Fruit fly (Drosophila melanogaster) whole organism, embryonic: ENCODE measurements around the gene CG15517.
A peak's percentile ranks its signal among the peaks of the same experiment; 100 is the strongest.

Source experiments
- B-H1 ChIP-seq: fragments of 200-800 bp; sonication (Bioruptor generic); IDR thresholded peaks from 3 replicates; pipeline ENCODE4 v1.3.6; 2022; ENCODE audit warnings: missing biosample characterization, missing genetic modification characterization
- Bdp1 ChIP-seq: fragments of 200-800 bp; sonication (Bioruptor generic); optimal IDR thresholded peaks from 3 replicates; lab custom pipeline; 2016; ENCODE audit warnings: missing biosample characterization, missing genetic modification characterization
- CG1024 ChIP-seq: fragments of 200-800 bp; sonication (Bioruptor generic); IDR thresholded peaks from 2 replicates; pipeline ENCODE4 v1.3.6; 2022; ENCODE audit warnings: missing biosample characterization, missing genetic modification characterization
- CG1233 ChIP-seq: fragments of 200-800 bp; sonication (Bioruptor generic); optimal IDR thresholded peaks from 4 replicates; lab custom pipeline; 2018; ENCODE audit warnings: missing biosample characterization, mild to moderate bottlenecking, missing genetic modification characterization
- CG12659 ChIP-seq: fragments of 200-800 bp; sonication (Bioruptor generic); optimal IDR thresholded peaks from 3 replicates; lab custom pipeline; 2017; ENCODE audit warnings: mild to moderate bottlenecking, missing biosample characterization, missing genetic modification reagents, missing genetic modification characterization
- CG1529 ChIP-seq: fragments of 200-800 bp; sonication (Bioruptor generic); optimal IDR thresholded peaks from 3 replicates; lab custom pipeline; 2018; ENCODE audit warnings: missing biosample characterization, missing genetic modification characterization
- CG15696 ChIP-seq: fragments of 200-800 bp; sonication (Bioruptor generic); optimal IDR thresholded peaks from 2 replicates; lab custom pipeline; 2019; ENCODE audit warnings: missing biosample characterization, mild to moderate bottlenecking, missing genetic modification characterization, moderate library complexity
- CG1602 ChIP-seq: fragments of 200-800 bp; sonication (Bioruptor generic); optimal IDR thresholded peaks from 3 replicates; lab custom pipeline; 2016; ENCODE audit warnings: missing biosample characterization, missing genetic modification characterization
- CG17568 ChIP-seq: fragments of 200-800 bp; sonication (Bioruptor generic); optimal IDR thresholded peaks from 2 replicates; lab custom pipeline; 2018; ENCODE audit warnings: missing biosample characterization, mild to moderate bottlenecking, missing genetic modification characterization, moderate library complexity
- CG18476 ChIP-seq: fragments of 200-800 bp; sonication (Bioruptor generic); optimal IDR thresholded peaks from 2 replicates; lab custom pipeline; 2016; ENCODE audit warnings: missing biosample characterization, mild to moderate bottlenecking, missing genetic modification characterization
- CG3281 ChIP-seq: fragments of 200-800 bp; sonication (Bioruptor generic); optimal IDR thresholded peaks from 3 replicates; lab custom pipeline; 2017; ENCODE audit warnings: missing biosample characterization, mild to moderate bottlenecking, missing genetic modification characterization
- CG4282 ChIP-seq: fragments of 200-800 bp; sonication (Bioruptor generic); optimal IDR thresholded peaks from 2 replicates; lab custom pipeline; 2016; ENCODE audit warnings: missing biosample characterization, missing genetic modification characterization
- CG4424 ChIP-seq: fragments of 200-800 bp; sonication (Bioruptor generic); optimal IDR thresholded peaks from 3 replicates; lab custom pipeline; 2016; ENCODE audit warnings: missing biosample characterization, missing genetic modification characterization
- CG5245 ChIP-seq: fragments of 200-800 bp; sonication (Bioruptor generic); optimal IDR thresholded peaks from 3 replicates; lab custom pipeline; 2016; ENCODE audit warnings: missing biosample characterization, missing genetic modification characterization
- CG7271 ChIP-seq: fragments of 200-800 bp; sonication (Bioruptor generic); optimal IDR thresholded peaks from 2 replicates; lab custom pipeline; 2018; ENCODE audit warnings: missing biosample characterization, mild to moderate bottlenecking, missing genetic modification characterization, moderate library complexity
- CG7372 ChIP-seq: fragments of 200-800 bp; sonication (Bioruptor generic); IDR thresholded peaks from 2 replicates; pipeline ENCODE4 v1.3.6; 2022; ENCODE audit warnings: missing biosample characterization, missing genetic modification characterization
- CTCF ChIP-seq: fragments of 200-800 bp; sonication (Bioruptor generic); optimal IDR thresholded peaks from 2 replicates; lab custom pipeline; 2017; ENCODE audit warnings: missing biosample characterization, mild to moderate bottlenecking, missing genetic modification characterization, moderate library complexity
- Camta ChIP-seq: fragments of 200-800 bp; sonication (Bioruptor generic); optimal IDR thresholded peaks from 2 replicates; lab custom pipeline; 2016; ENCODE audit warnings: missing biosample characterization, missing genetic modification characterization
- D19B ChIP-seq: fragments of 200-800 bp; sonication (Bioruptor generic); optimal IDR thresholded peaks from 2 replicates; lab custom pipeline; 2017; ENCODE audit warnings: missing biosample characterization, mild to moderate bottlenecking, missing genetic modification characterization
- Dfd ChIP-seq, 2 experiments: fragments of >200 bp; optimal IDR thresholded peaks; 2 replicates each; lab custom pipeline; 2017; ENCODE audit warnings: missing biosample characterization in 2 of 2, missing genetic modification characterization in 2 of 2
- Dip3 ChIP-seq: fragments of 200-800 bp; sonication (Bioruptor generic); optimal IDR thresholded peaks from 3 replicates; lab custom pipeline; 2016; ENCODE audit warnings: missing biosample characterization, missing genetic modification characterization
- ERR ChIP-seq: fragments of 200-800 bp; sonication (Bioruptor generic); optimal IDR thresholded peaks from 2 replicates; lab custom pipeline; 2016; ENCODE audit warnings: missing biosample characterization, missing genetic modification characterization
- Ets97D ChIP-seq: fragments of 200-800 bp; sonication (Bioruptor generic); optimal IDR thresholded peaks from 3 replicates; lab custom pipeline; 2016; ENCODE audit warnings: missing biosample characterization, missing genetic modification characterization
- HLH54F ChIP-seq: fragments of 200-800 bp; sonication (Bioruptor generic); optimal IDR thresholded peaks from 3 replicates; lab custom pipeline; 2016; ENCODE audit warnings: missing biosample characterization, missing genetic modification characterization
- Hr39 ChIP-seq: fragments of >200 bp; optimal IDR thresholded peaks from 2 replicates; lab custom pipeline; 2017
- Jarid2 ChIP-seq: fragments of 200-800 bp; sonication (Bioruptor generic); optimal IDR thresholded peaks from 3 replicates; lab custom pipeline; 2017; ENCODE audit warnings: mild to moderate bottlenecking, missing biosample characterization, missing genetic modification reagents, missing genetic modification characterization
- Rx ChIP-seq: fragments of 200-800 bp; sonication (Bioruptor generic); IDR thresholded peaks from 2 replicates; pipeline ENCODE4 v1.3.6; 2022; ENCODE audit warnings: missing biosample characterization, missing genetic modification characterization
- Side ChIP-seq: fragments of 200-800 bp; sonication (Bioruptor generic); optimal IDR thresholded peaks from 2 replicates; lab custom pipeline; 2016; ENCODE audit warnings: missing biosample characterization, missing genetic modification characterization
- Six4 ChIP-seq: fragments of 200-800 bp; sonication (Bioruptor generic); optimal IDR thresholded peaks from 2 replicates; lab custom pipeline; 2016; ENCODE audit warnings: missing biosample characterization, missing genetic modification characterization
- Sry-δ ChIP-seq: fragments of 200-800 bp; sonication (Bioruptor generic); optimal IDR thresholded peaks from 2 replicates; lab custom pipeline; 2016; ENCODE audit warnings: missing biosample characterization, missing genetic modification characterization
- ac ChIP-seq: fragments of 200-800 bp; sonication (Bioruptor generic); optimal IDR thresholded peaks from 3 replicates; lab custom pipeline; 2017; ENCODE audit warnings: missing biosample characterization, mild to moderate bottlenecking, missing genetic modification characterization
- aop ChIP-seq: fragments of 200-800 bp; sonication (Bioruptor generic); IDR thresholded peaks from 2 replicates; pipeline ENCODE4 v1.3.6; 2022; ENCODE audit warnings: missing biosample characterization, missing genetic modification characterization
- ase ChIP-seq: fragments of 200-800 bp; sonication (Bioruptor generic); IDR thresholded peaks from 3 replicates; pipeline ENCODE4 v1.3.6; 2022; ENCODE audit warnings: missing biosample characterization, missing genetic modification characterization
- az2 ChIP-seq: fragments of 200-800 bp; sonication (Bioruptor generic); optimal IDR thresholded peaks from 3 replicates; lab custom pipeline; 2016; ENCODE audit warnings: missing biosample characterization, missing genetic modification characterization
- bbx ChIP-seq: fragments of 200-800 bp; sonication (Bioruptor generic); IDR thresholded peaks from 2 replicates; pipeline ENCODE4 v1.3.6; 2022; ENCODE audit warnings: missing biosample characterization, missing genetic modification characterization; ENCODE audit not compliant: partially characterized antibody
- caup ChIP-seq: fragments of 200-800 bp; sonication (Bioruptor generic); optimal IDR thresholded peaks from 3 replicates; lab custom pipeline; 2017; ENCODE audit warnings: missing biosample characterization, mild to moderate bottlenecking, missing genetic modification characterization, moderate library complexity; ENCODE audit not compliant: severe bottlenecking
- ci ChIP-seq: fragments of 200-800 bp; sonication (Bioruptor generic); IDR thresholded peaks from 3 replicates; pipeline ENCODE4 v1.3.6; 2022; ENCODE audit warnings: missing biosample characterization, missing genetic modification characterization
- dmrt11E ChIP-seq: fragments of 200-800 bp; sonication (Bioruptor generic); optimal IDR thresholded peaks from 3 replicates; lab custom pipeline; 2018; ENCODE audit warnings: missing biosample characterization, mild to moderate bottlenecking, missing genetic modification characterization, moderate library complexity
- fd3F ChIP-seq: fragments of 200-800 bp; sonication (Bioruptor generic); optimal IDR thresholded peaks from 2 replicates; lab custom pipeline; 2018; ENCODE audit warnings: missing biosample characterization, mild to moderate bottlenecking, missing genetic modification characterization, moderate library complexity
- gt ChIP-seq: fragments of 200-800 bp; sonication (Bioruptor generic); IDR thresholded peaks from 2 replicates; pipeline ENCODE4 v1.3.6; 2022; ENCODE audit warnings: missing biosample characterization, missing genetic modification characterization
- lmd ChIP-seq: fragments of 200-800 bp; sonication (Bioruptor generic); IDR thresholded peaks from 2 replicates; pipeline ENCODE4 v1.3.6; 2022; ENCODE audit warnings: missing biosample characterization, missing genetic modification characterization
- luna ChIP-seq: fragments of 200-800 bp; sonication (Bioruptor generic); optimal IDR thresholded peaks from 2 replicates; lab custom pipeline; 2016; ENCODE audit warnings: missing biosample characterization, missing genetic modification characterization
- mirr ChIP-seq: fragments of 200-800 bp; sonication (Bioruptor generic); optimal IDR thresholded peaks from 3 replicates; lab custom pipeline; 2018; ENCODE audit warnings: missing biosample characterization, mild to moderate bottlenecking, missing genetic modification characterization
- onecut ChIP-seq: fragments of 200-800 bp; sonication (Bioruptor generic); IDR thresholded peaks from 2 replicates; pipeline ENCODE4 v1.3.6; 2022; ENCODE audit warnings: missing biosample characterization, missing genetic modification characterization
- phol ChIP-seq: fragments of 200-800 bp; sonication (Bioruptor generic); optimal IDR thresholded peaks from 3 replicates; lab custom pipeline; 2018; ENCODE audit warnings: missing biosample characterization, mild to moderate bottlenecking, missing genetic modification characterization, moderate library complexity
- pzg ChIP-seq: fragments of 200-800 bp; sonication (Bioruptor generic); optimal IDR thresholded peaks from 3 replicates; lab custom pipeline; 2018; ENCODE audit warnings: missing biosample characterization, mild to moderate bottlenecking, missing genetic modification characterization, moderate library complexity
- row ChIP-seq: fragments of 200-800 bp; sonication (Bioruptor generic); IDR thresholded peaks from 3 replicates; pipeline ENCODE4 v1.3.6; 2022; ENCODE audit warnings: missing biosample characterization, missing genetic modification characterization
- schlank ChIP-seq: fragments of 200-800 bp; sonication (Bioruptor generic); optimal IDR thresholded peaks from 2 replicates; lab custom pipeline; 2018; ENCODE audit warnings: missing biosample characterization, mild to moderate bottlenecking, missing genetic modification characterization
- sim ChIP-seq: fragments of 200-800 bp; sonication (Bioruptor generic); IDR thresholded peaks from 2 replicates; pipeline ENCODE4 v1.3.6; 2022; ENCODE audit warnings: missing biosample characterization, missing genetic modification characterization
- tin ChIP-seq: fragments of 200-800 bp; sonication (Bioruptor generic); optimal IDR thresholded peaks from 3 replicates; lab custom pipeline; 2016; ENCODE audit warnings: missing biosample characterization, missing genetic modification characterization
- wdn ChIP-seq: fragments of 200-800 bp; sonication (Bioruptor generic); IDR thresholded peaks from 2 replicates; pipeline ENCODE4 v1.3.6; 2022; ENCODE audit warnings: missing biosample characterization, missing genetic modification characterization
- yki ChIP-seq: fragments of >200 bp; optimal IDR thresholded peaks from 3 replicates; lab custom pipeline; 2018
- zen ChIP-seq: fragments of 200-800 bp; sonication (Bioruptor generic); optimal IDR thresholded peaks from 3 replicates; lab custom pipeline; 2018; ENCODE audit warnings: missing biosample characterization, mild to moderate bottlenecking, missing genetic modification characterization, moderate library complexity

CG15517 gene

dm6 chr3R:29859763-29860162, 43.9 kb downstream of the CG15517 start (continued):
- no peak for TF ChIP-seq Bdp1 (GFP tag; lab: Kevin White, UChicago)
- peak; percentile 21 for TF ChIP-seq CG18476 (GFP tag; lab: Kevin White, UChicago)
- TF ChIP-seq Six4 (GFP tag; lab: Kevin White, UChicago), result peak; percentile 8
- no peak for TF ChIP-seq D19B (GFP tag; lab: Kevin White, UChicago)
- peak; percentile 54; the same call in 1 of the 2 replicates for TF ChIP-seq CG7372
- TF ChIP-seq dmrt11E (tag; lab: Kevin White, UChicago), result no peak
- peak; percentile 27 for TF ChIP-seq CG4424
- peak; percentile 79 for TF ChIP-seq CG12659 (GFP tag; lab: Kevin White, UChicago)
- TF ChIP-seq CTCF, result peak; percentile 31
- no peak for TF ChIP-seq CG1024 (GFP tag; lab: Robert Waterston, UW)
- peak; percentile 35 for TF ChIP-seq CG1602
- no peak for TF ChIP-seq aop
- TF ChIP-seq bbx, result peak; percentile 36; the same call in 1 of the 2 replicates
- no peak for TF ChIP-seq CG15696 (tag; lab: Kevin White, UChicago)
- no peak for TF ChIP-seq Dip3 (GFP tag; lab: Kevin White, UChicago)
- peak; percentile 56 for TF ChIP-seq lmd
- TF ChIP-seq ase (GFP tag; lab: Robert Waterston, UW), result peak; percentile 28; the same call in 1 of the 3 replicates
- no peak for TF ChIP-seq luna (GFP tag; lab: Kevin White, UChicago)
- no peak for TF ChIP-seq Hr39 (lab: Kevin White, UChicago)
- peak; percentile 72 for TF ChIP-seq pzg (GFP tag; lab: Kevin White, UChicago)
- no peak for TF ChIP-seq yki
- TF ChIP-seq row (GFP tag; lab: Robert Waterston, UW), result peak; percentile 83
- TF ChIP-seq caup (GFP tag; lab: Kevin White, UChicago), result peak; percentile 61
- TF ChIP-seq ERR (GFP tag; lab: Kevin White, UChicago), result no peak
- TF ChIP-seq schlank (tag; lab: Kevin White, UChicago), result peak; percentile 21
- TF ChIP-seq Sry-δ, result peak; percentile 38
- peak; percentile 28 for TF ChIP-seq CG1233
- TF ChIP-seq CG3281 (GFP tag; lab: Kevin White, UChicago), result no peak
- no peak for TF ChIP-seq CG4282 (GFP tag; lab: Kevin White, UChicago)
- TF ChIP-seq sim (GFP tag; lab: Robert Waterston, UW), result no peak
- TF ChIP-seq CG7271 (tag; lab: Kevin White, UChicago), result peak; percentile 45
- TF ChIP-seq B-H1 (GFP tag; lab: Robert Waterston, UW), result peak; percentile 48; the same call in 1 of the 3 replicates
- no peak for TF ChIP-seq Side (GFP tag; lab: Kevin White, UChicago)
- TF ChIP-seq Camta, result no peak
- peak; percentile 75 for TF ChIP-seq mirr (GFP tag; lab: Kevin White, UChicago)
- TF ChIP-seq Ets97D, result peak; percentile 90
- no peak for TF ChIP-seq CG5245
- peak; percentile 21 for TF ChIP-seq HLH54F (GFP tag; lab: Kevin White, UChicago)
- TF ChIP-seq wdn, result no peak
- TF ChIP-seq az2 (GFP tag; lab: Kevin White, UChicago), result peak; percentile 37
- TF ChIP-seq ac, result no peak
- peak; percentile 8 for TF ChIP-seq tin (GFP tag; lab: Kevin White, UChicago)
- no peak for TF ChIP-seq CG17568 (GFP tag; lab: Kevin White, UChicago)
- no peak for TF ChIP-seq CG1529 (GFP tag; lab: Kevin White, UChicago)
- TF ChIP-seq zen (tag; lab: Kevin White, UChicago), result peak; percentile 27
- no peak for TF ChIP-seq Dfd (GFP tag; optimal IDR thresholded peaks at IDR 0.05; lab: Kevin White, UChicago)
- 0 out of 2 replicates have a peak, but pooled peaks have one; percentile 10 for TF ChIP-seq onecut (GFP tag; lab: Robert Waterston, UW)
- TF ChIP-seq Jarid2 (GFP tag; lab: Kevin White, UChicago), result no peak
- TF ChIP-seq fd3F (GFP tag; lab: Kevin White, UChicago), result peak; percentile 31
- no peak for TF ChIP-seq Rx
- peak; percentile 57; the same call in 1 of the 3 replicates for TF ChIP-seq ci (GFP tag; lab: Robert Waterston, UW)
- peak; percentile 33 for TF ChIP-seq phol (tag; lab: Kevin White, UChicago)
- no peak for TF ChIP-seq gt (GFP tag; lab: Robert Waterston, UW)
